Worm (Caenorhabditis elegans): ENCODE measurements around the gene hbl-1.

The hbl-1 gene

ce11 chrX:5875567-5875966 is 53.6 kb downstream of the hbl-1 start, which contains the start of gene F49E10.4:
F49E10.4 (plus strand) TSS chrX:5875867.
- TF ChIP-seq med-1 (GFP tag; optimal IDR thresholded peaks at IDR 0.05; ENCODE audit: insufficient read depth) (no peak), flt-1 (GFP tag; IDR thresholded peaks at IDR 0.05) (no peak), cog-1 (tag; optimal IDR thresholded peaks at IDR 0.05) (no peak), ztf-29 (GFP tag; IDR thresholded peaks at IDR 0.05) (no peak), tab-1 (GFP tag; IDR thresholded peaks at IDR 0.05) (no peak), klf-2 (GFP tag; conservative IDR thresholded peaks at IDR 0.05) (no peak), ztf-23 (GFP tag; IDR thresholded peaks at IDR 0.05) (no peak), ref-1 (GFP tag; conservative IDR thresholded peaks at IDR 0.05) (no peak), T22C8.4 (GFP tag; IDR thresholded peaks at IDR 0.05) (no peak)

DNA sequence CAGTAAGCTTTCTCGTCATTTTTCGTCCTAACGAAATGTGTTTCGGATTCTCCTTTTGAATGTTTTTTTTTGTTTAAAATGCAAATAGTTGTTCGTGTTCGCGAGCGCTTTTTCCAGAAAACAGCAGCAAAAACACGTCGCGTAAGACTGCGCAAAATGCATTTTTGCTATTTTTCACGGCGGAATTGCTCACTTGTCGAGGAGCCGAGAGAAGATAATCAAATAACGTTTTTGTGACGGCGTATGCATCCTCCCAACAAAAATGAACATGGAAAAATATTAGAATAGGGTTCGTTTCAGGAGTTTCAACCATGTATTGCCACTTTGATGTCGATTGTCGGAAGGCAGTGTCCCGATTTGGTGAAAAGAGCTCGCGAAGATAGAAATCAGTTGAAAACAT is 55.1 kb downstream of the hbl-1 start:
- TF ChIP-seq T22C8.4 (GFP tag; IDR thresholded peaks at IDR 0.05) (no peak), flt-1 (GFP tag; IDR thresholded peaks at IDR 0.05) (no peak), ztf-29 (GFP tag; IDR thresholded peaks at IDR 0.05) (no peak), cog-1 (tag; optimal IDR thresholded peaks at IDR 0.05) (no peak)
